ENCODE assay signal across 3 fruit fly cellular contexts in the genomic region with DNA sequence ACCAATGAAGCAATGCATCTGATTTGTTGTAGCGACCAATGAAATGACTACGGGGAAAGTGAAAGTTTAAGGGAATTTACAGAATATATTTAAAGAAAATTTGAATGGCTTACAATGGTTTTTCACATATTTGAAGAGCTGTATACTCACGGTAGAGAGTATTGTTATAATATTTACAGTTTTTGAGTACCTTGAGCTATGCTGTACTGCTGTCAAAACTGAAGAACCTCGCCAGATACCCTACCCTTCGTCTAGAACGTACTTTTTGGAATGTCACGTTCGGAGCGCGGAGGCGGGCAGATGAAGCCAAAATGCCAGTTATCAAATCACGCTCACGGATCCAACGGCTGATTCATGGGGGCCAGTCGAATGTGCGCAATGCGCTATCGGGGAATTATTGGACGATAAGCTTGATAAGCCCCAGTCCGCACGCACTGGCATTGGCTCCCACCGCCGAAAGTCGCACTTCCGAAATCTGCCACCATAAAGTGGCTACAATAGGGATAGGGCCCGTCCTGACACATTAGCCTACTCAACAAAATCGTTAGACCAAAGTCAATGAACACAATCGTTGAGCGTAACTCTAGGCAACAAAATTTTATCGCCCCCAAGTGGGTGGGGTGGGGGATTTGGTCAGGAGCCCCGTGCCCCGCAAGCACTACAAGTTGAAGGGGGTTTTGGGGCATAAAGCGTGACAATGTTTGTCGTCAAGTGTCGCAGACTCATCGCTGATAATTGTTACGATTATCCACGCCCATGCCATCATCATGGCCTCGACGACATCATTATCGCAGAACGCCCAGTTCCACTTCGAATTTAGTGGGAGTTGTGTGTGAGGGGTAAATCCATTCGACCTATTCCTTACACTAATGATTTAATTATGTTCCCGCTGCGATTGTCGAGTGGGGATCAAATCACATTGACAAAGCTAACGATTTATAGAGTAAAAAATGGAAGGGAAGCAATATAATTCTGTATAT.
A peak's percentile ranks its signal among the peaks of the same experiment; 100 is the strongest.
TF ChIP-seq lines count a peak whose summit lies in the region.

No protein-coding gene starts in this region.

TF ChIP-seq in whole organism, embryonic, 481 proteins besides CTCF, POLR2A, EP300 and RAD21 (continued from another document and continues in another):
- TF ChIP-seq oc (tag; optimal IDR thresholded peaks at IDR 0.05; lab: Kevin White, UChicago) (no peak), dmrt11E (tag; optimal IDR thresholded peaks at IDR 0.05; lab: Kevin White, UChicago) (no peak), CG1233 (GFP tag; optimal IDR thresholded peaks at IDR 0.05; lab: Kevin White, UChicago) (no peak), gt (GFP tag; IDR thresholded peaks at IDR 0.05; lab: Robert Waterston, UW) (no peak), grau (tag; optimal IDR thresholded peaks at IDR 0.05; lab: Kevin White, UChicago) (peak; percentile 14), tap (tag; optimal IDR thresholded peaks at IDR 0.05; lab: Kevin White, UChicago) (no peak), CG12942 (GFP tag; optimal IDR thresholded peaks at IDR 0.05; lab: Kevin White, UChicago) (no peak), ATbp (GFP tag; optimal IDR thresholded peaks at IDR 0.05; lab: Kevin White, UChicago) (no peak), Hr51 (GFP tag; optimal IDR thresholded peaks at IDR 0.05; lab: Kevin White, UChicago) (peak in 1 of 2 experiments; percentile 15), Mrtf (GFP tag; IDR thresholded peaks at IDR 0.05; lab: Robert Waterston, UW) (no peak), CG6689 (GFP tag; IDR thresholded peaks at IDR 0.05; lab: Robert Waterston, UW) (no peak), bab2 (GFP tag; optimal IDR thresholded peaks at IDR 0.05; lab: Kevin White, UChicago) (no peak), ab (GFP tag; optimal IDR thresholded peaks at IDR 0.05; lab: Kevin White, UChicago) (no peak), CG15514 (GFP tag; optimal IDR thresholded peaks at IDR 0.05; lab: Kevin White, UChicago) (no peak), MESR4 (GFP tag; optimal IDR thresholded peaks at IDR 0.05; lab: Kevin White, UChicago) (no peak), CG17328 (GFP tag; IDR thresholded peaks at IDR 0.05; lab: Robert Waterston, UW) (no peak), onecut (GFP tag; IDR thresholded peaks at IDR 0.05; lab: Robert Waterston, UW) (no peak), CG12155 (GFP tag; optimal IDR thresholded peaks at IDR 0.05; lab: Kevin White, UChicago) (no peak), Dfd (GFP tag; optimal IDR thresholded peaks at IDR 0.05; lab: Kevin White, UChicago) (no peak), grn (GFP tag; optimal IDR thresholded peaks at IDR 0.05; lab: Kevin White, UChicago) (peak; percentile 50), ken (GFP tag; IDR thresholded peaks at IDR 0.05; lab: Robert Waterston, UW) (no peak), CG18599 (GFP tag; optimal IDR thresholded peaks at IDR 0.05; lab: Kevin White, UChicago) (no peak), Bgb (GFP tag; IDR thresholded peaks at IDR 0.05; lab: Robert Waterston, UW; ENCODE audit: partially characterized antibody) (no peak), schlank (tag; optimal IDR thresholded peaks at IDR 0.05; lab: Kevin White, UChicago) (no peak), trem (tag; optimal IDR thresholded peaks at IDR 0.05; lab: Kevin White, UChicago) (no peak), CG8944 (GFP tag; optimal IDR thresholded peaks at IDR 0.05; lab: Kevin White, UChicago) (no peak), CG11456 (GFP tag; IDR thresholded peaks at IDR 0.05; lab: Robert Waterston, UW) (no peak), Dbx (GFP tag; IDR thresholded peaks at IDR 0.05; lab: Robert Waterston, UW) (no peak), CG3163 (GFP tag; optimal IDR thresholded peaks at IDR 0.05; lab: Kevin White, UChicago) (no peak), nom (GFP tag; optimal IDR thresholded peaks at IDR 0.05; lab: Kevin White, UChicago) (no peak), CG12769 (tag; optimal IDR thresholded peaks at IDR 0.05; lab: Kevin White, UChicago) (peak; percentile 71), CG9932 (GFP tag; IDR thresholded peaks at IDR 0.05; lab: Robert Waterston, UW) (peak; percentile 29; the same call in 1 of the 2 replicates), Spps (tag; optimal IDR thresholded peaks at IDR 0.05; lab: Kevin White, UChicago) (no peak), peb (GFP tag; IDR thresholded peaks at IDR 0.05; lab: Robert Waterston, UW) (no peak), vnd (GFP tag; IDR thresholded peaks at IDR 0.05; lab: Robert Waterston, UW; ENCODE audit: partially characterized antibody) (peak; percentile 51; the same call in 1 of the 3 replicates), mld (GFP tag; IDR thresholded peaks at IDR 0.05; lab: Robert Waterston, UW; ENCODE audit: partially characterized antibody) (no peak), fd96Cb (tag; optimal IDR thresholded peaks at IDR 0.05; lab: Kevin White, UChicago) (no peak), Ssrp (tag; optimal IDR thresholded peaks at IDR 0.05; lab: Kevin White, UChicago) (no peak), CG13296 (GFP tag; optimal IDR thresholded peaks at IDR 0.05; lab: Kevin White, UChicago) (no peak), ERR (GFP tag; optimal IDR thresholded peaks at IDR 0.05; lab: Kevin White, UChicago) (no peak), B-H1 (GFP tag; IDR thresholded peaks at IDR 0.05; lab: Robert Waterston, UW) (no peak)

TF ChIP-seq in whole organism, prepupa, 60 proteins besides CTCF, POLR2A, EP300 and RAD21 (continued from another document):
- TF ChIP-seq salr (GFP tag; optimal IDR thresholded peaks at IDR 0.05; lab: Kevin White, UChicago), result no peak

TF ChIP-seq in whole organism, wandering third instar larva, 38 proteins besides CTCF, POLR2A, EP300 and RAD21 (continued from another document):
- TF ChIP-seq Myc (optimal IDR thresholded peaks at IDR 0.05; lab: Kevin White, UChicago), result no peak
- TF ChIP-seq sage (GFP tag; optimal IDR thresholded peaks at IDR 0.05; lab: Kevin White, UChicago), result no peak
- peak; percentile 50 for TF ChIP-seq OdsH (GFP tag; optimal IDR thresholded peaks at IDR 0.05; lab: Kevin White, UChicago)
- TF ChIP-seq CG9705 (GFP tag; optimal IDR thresholded peaks at IDR 0.05; lab: Kevin White, UChicago), result no peak
- TF ChIP-seq ey (GFP tag; optimal IDR thresholded peaks at IDR 0.05; lab: Kevin White, UChicago), result peak; percentile 55
- TF ChIP-seq lola (GFP tag; optimal IDR thresholded peaks at IDR 0.05; lab: Kevin White, UChicago), result no peak
- TF ChIP-seq Dfd (GFP tag; optimal IDR thresholded peaks at IDR 0.05; lab: Kevin White, UChicago), result no peak
TF ChIP-seq in whole organism, wandering third instar larva: peak in this region for 12.
